Fruit fly (Drosophila melanogaster) whole organism, embryonic: ENCODE data around the gene TH1.

Experiments
- ATbp ChIP-seq: fragments of 200-800 bp; sonication (Bioruptor generic); optimal IDR thresholded peaks from 2 replicates; lab custom pipeline; 2017; ENCODE audit warnings: missing biosample characterization, mild to moderate bottlenecking, missing genetic modification characterization, missing genetic modification reagents
- Bteb2 ChIP-seq: fragments of 200-800 bp; sonication (Bioruptor generic); optimal IDR thresholded peaks from 2 replicates; lab custom pipeline; 2016; ENCODE audit warnings: missing biosample characterization, missing genetic modification characterization
- CG1024 ChIP-seq: fragments of 200-800 bp; sonication (Bioruptor generic); IDR thresholded peaks from 2 replicates; pipeline ENCODE4 v1.3.6; 2022; ENCODE audit warnings: missing biosample characterization, missing genetic modification characterization
- CG10274 ChIP-seq: fragments of 200-800 bp; sonication (Bioruptor generic); optimal IDR thresholded peaks from 3 replicates; lab custom pipeline; 2017; ENCODE audit warnings: missing biosample characterization, mild to moderate bottlenecking, missing genetic modification characterization
- CG11093 ChIP-seq: fragments of 200-800 bp; sonication (Bioruptor generic); IDR thresholded peaks from 3 replicates; pipeline ENCODE4 v1.3.6; 2022; ENCODE audit warnings: missing biosample characterization, missing genetic modification characterization
- CG11560 ChIP-seq: fragments of 200-800 bp; sonication (Bioruptor generic); IDR thresholded peaks from 3 replicates; pipeline ENCODE4 v1.3.6; 2022; ENCODE audit warnings: missing biosample characterization, missing genetic modification characterization
- CG11723 ChIP-seq: fragments of 200-800 bp; sonication (Bioruptor generic); optimal IDR thresholded peaks from 2 replicates; lab custom pipeline; 2017; ENCODE audit warnings: missing biosample characterization, mild to moderate bottlenecking, missing genetic modification characterization
- CG12219 ChIP-seq: fragments of 200-800 bp; sonication (Bioruptor generic); optimal IDR thresholded peaks from 3 replicates; lab custom pipeline; 2018; ENCODE audit warnings: missing biosample characterization, mild to moderate bottlenecking, missing genetic modification characterization
- CG15514 ChIP-seq: fragments of 200-800 bp; sonication (Bioruptor generic); optimal IDR thresholded peaks from 3 replicates; lab custom pipeline; 2017; ENCODE audit warnings: missing biosample characterization, missing genetic modification characterization, mild to moderate bottlenecking, moderate library complexity, missing genetic modification reagents
- CG17186 ChIP-seq: fragments of 200-800 bp; sonication (Bioruptor generic); optimal IDR thresholded peaks from 3 replicates; lab custom pipeline; 2017; ENCODE audit warnings: missing biosample characterization, missing genetic modification reagents, missing genetic modification characterization
- CG30403 ChIP-seq: fragments of 200-800 bp; sonication (Bioruptor generic); optimal IDR thresholded peaks from 3 replicates; lab custom pipeline; 2016; ENCODE audit warnings: missing biosample characterization, missing genetic modification characterization
- CG30431 ChIP-seq: fragments of 200-800 bp; sonication (Bioruptor generic); optimal IDR thresholded peaks from 2 replicates; lab custom pipeline; 2017; ENCODE audit warnings: missing biosample characterization, missing genetic modification characterization
- CG32532 ChIP-seq: fragments of 200-800 bp; sonication (Bioruptor generic); IDR thresholded peaks from 2 replicates; pipeline ENCODE4 v1.3.6; 2022; ENCODE audit warnings: missing biosample characterization, missing genetic modification characterization
- CG32767 ChIP-seq: fragments of 200-800 bp; sonication (Bioruptor generic); IDR thresholded peaks from 2 replicates; pipeline ENCODE4 v1.3.6; 2022; ENCODE audit warnings: missing biosample characterization, missing genetic modification characterization
- CG33213 ChIP-seq: fragments of 200-800 bp; sonication (Bioruptor generic); optimal IDR thresholded peaks from 3 replicates; lab custom pipeline; 2016; ENCODE audit warnings: missing biosample characterization, missing genetic modification characterization
- CG4328 ChIP-seq: fragments of 200-800 bp; sonication (Bioruptor generic); optimal IDR thresholded peaks from 3 replicates; lab custom pipeline; 2017; ENCODE audit warnings: missing biosample characterization, missing genetic modification reagents, missing genetic modification characterization
- CG6813 ChIP-seq: fragments of 200-800 bp; sonication (Bioruptor generic); optimal IDR thresholded peaks from 2 replicates; lab custom pipeline; 2017; ENCODE audit warnings: missing biosample characterization, missing genetic modification characterization, mild to moderate bottlenecking, moderate library complexity, missing genetic modification reagents
- CG7963 ChIP-seq: fragments of 200-800 bp; sonication (Bioruptor generic); IDR thresholded peaks from 3 replicates; pipeline ENCODE4 v1.3.6; 2022; ENCODE audit warnings: missing biosample characterization, missing genetic modification characterization; ENCODE audit not compliant: partially characterized antibody
- CG9215 ChIP-seq: fragments of 200-800 bp; sonication (Bioruptor generic); IDR thresholded peaks from 2 replicates; pipeline ENCODE4 v1.3.6; 2022; ENCODE audit warnings: missing biosample characterization, missing genetic modification characterization
- CHES-1-like ChIP-seq: fragments of 200-800 bp; sonication (Bioruptor generic); optimal IDR thresholded peaks from 2 replicates; lab custom pipeline; 2016; ENCODE audit warnings: missing biosample characterization, missing genetic modification characterization
- D ChIP-seq, 2 experiments: fragments of 200-800 bp in 1 of 2; fragments of >200 bp in 1 of 2; sonication (Bioruptor generic) in 1 of 2; optimal IDR thresholded peaks; 2 replicates in 1 of 2; 3 replicates in 1 of 2; lab custom pipeline; 2017; ENCODE audit warnings: mild to moderate bottlenecking in 1 of 2, missing biosample characterization in 1 of 2, missing genetic modification characterization in 1 of 2, missing genetic modification reagents in 1 of 2
- Deaf1 ChIP-seq: fragments of 200-800 bp; optimal IDR thresholded peaks from 3 replicates; lab custom pipeline; 2019; ENCODE audit warnings: missing biosample characterization, mild to moderate bottlenecking, missing genetic modification characterization, moderate library complexity
- E2f2 ChIP-seq: fragments of 200-800 bp; sonication (Bioruptor generic); IDR thresholded peaks from 2 replicates; pipeline ENCODE4 v1.3.6; 2022; ENCODE audit warnings: missing biosample characterization, missing genetic modification characterization
- NFAT ChIP-seq: fragments of 200-800 bp; sonication (Bioruptor generic); IDR thresholded peaks from 2 replicates; pipeline ENCODE4 v1.3.6; 2022; ENCODE audit warnings: missing biosample characterization, missing genetic modification characterization
- Usf ChIP-seq: fragments of 200-800 bp; sonication (Bioruptor generic); optimal IDR thresholded peaks from 2 replicates; lab custom pipeline; 2017; ENCODE audit warnings: missing genotype, missing biosample characterization, missing genetic modification characterization
- Xrp1 ChIP-seq: fragments of 200-800 bp; sonication (Bioruptor generic); IDR thresholded peaks from 2 replicates; pipeline ENCODE4 v1.3.6; 2022; ENCODE audit warnings: missing biosample characterization, missing genetic modification characterization
- ac ChIP-seq: fragments of 200-800 bp; sonication (Bioruptor generic); optimal IDR thresholded peaks from 3 replicates; lab custom pipeline; 2017; ENCODE audit warnings: missing biosample characterization, mild to moderate bottlenecking, missing genetic modification characterization
- cas ChIP-seq: fragments of 200-800 bp; sonication (Bioruptor generic); IDR thresholded peaks from 2 replicates; pipeline ENCODE4 v1.3.6; 2022; ENCODE audit warnings: missing biosample characterization, missing genetic modification characterization
- crp ChIP-seq, 2 experiments: fragments of 200-800 bp; sonication (Bioruptor generic); optimal IDR thresholded peaks; 2 replicates in 1 of 2; 3 replicates in 1 of 2; lab custom pipeline; 2017; ENCODE audit warnings: missing biosample characterization in 2 of 2, missing genetic modification characterization in 2 of 2, mild to moderate bottlenecking in 1 of 2, moderate library complexity in 1 of 2
- da ChIP-seq: fragments of 200-800 bp; sonication (Bioruptor generic); optimal IDR thresholded peaks from 2 replicates; lab custom pipeline; 2016; ENCODE audit warnings: missing biosample characterization, missing genetic modification characterization
- gsb ChIP-seq: fragments of 200-800 bp; sonication (Bioruptor generic); IDR thresholded peaks from 2 replicates; pipeline ENCODE4 v1.3.6; 2022; ENCODE audit warnings: missing biosample characterization, missing genetic modification characterization
- gt ChIP-seq: fragments of 200-800 bp; sonication (Bioruptor generic); IDR thresholded peaks from 2 replicates; pipeline ENCODE4 v1.3.6; 2022; ENCODE audit warnings: missing biosample characterization, missing genetic modification characterization
- jigr1 ChIP-seq: fragments of 200-800 bp; sonication (Bioruptor generic); IDR thresholded peaks from 3 replicates; pipeline ENCODE4 v1.3.6; 2022; ENCODE audit warnings: missing biosample characterization, missing genetic modification characterization
- jumu ChIP-seq: fragments of 200-800 bp; sonication (Bioruptor generic); optimal IDR thresholded peaks from 3 replicates; lab custom pipeline; 2016; ENCODE audit warnings: missing biosample characterization, missing genetic modification characterization
- lola ChIP-seq, 3 experiments: fragments of >200 bp in 2 of 3; fragments of 200-800 bp in 1 of 3; sonication (Bioruptor generic) in 1 of 3; optimal IDR thresholded peaks; 2 replicates each; lab custom pipeline; 2017 to 2019; ENCODE audit warnings: missing biosample characterization in 3 of 3, missing genetic modification characterization in 3 of 3, mild to moderate bottlenecking in 1 of 3, moderate library complexity in 1 of 3
- maf-S ChIP-seq: fragments of 200-800 bp; sonication (Bioruptor generic); optimal IDR thresholded peaks from 2 replicates; lab custom pipeline; 2016; ENCODE audit warnings: missing biosample characterization, missing genetic modification characterization
- nerfin-2 ChIP-seq: fragments of 200-800 bp; sonication (Bioruptor generic); IDR thresholded peaks from 2 replicates; pipeline ENCODE4 v1.3.6; 2022; ENCODE audit warnings: missing biosample characterization, missing genetic modification characterization; ENCODE audit not compliant: partially characterized antibody
- otp ChIP-seq: fragments of 200-800 bp; sonication (Bioruptor generic); IDR thresholded peaks from 3 replicates; pipeline ENCODE4, ENCODE4 v1.3.6; 2022; ENCODE audit warnings: missing biosample characterization, missing genetic modification characterization
- pan ChIP-seq, 4 experiments: fragments of >200 bp in 3 of 4; fragments of 200-800 bp in 1 of 4; sonication (Bioruptor generic) in 1 of 4; optimal IDR thresholded peaks in 3 of 4; IDR thresholded peaks in 1 of 4; 2 replicates each; pipeline versions ENCODE4 v1.3.6 to Lab custom; 2017 to 2022; ENCODE audit warnings: missing biosample characterization in 2 of 4, missing genetic modification characterization in 2 of 4, mixed read lengths in 1 of 4
- peb ChIP-seq: fragments of 200-800 bp; sonication (Bioruptor generic); IDR thresholded peaks from 2 replicates; pipeline ENCODE4 v1.3.6; 2022; ENCODE audit warnings: missing biosample characterization, missing genetic modification characterization
- row ChIP-seq: fragments of 200-800 bp; sonication (Bioruptor generic); IDR thresholded peaks from 3 replicates; pipeline ENCODE4 v1.3.6; 2022; ENCODE audit warnings: missing biosample characterization, missing genetic modification characterization
- schlank ChIP-seq: fragments of 200-800 bp; sonication (Bioruptor generic); optimal IDR thresholded peaks from 2 replicates; lab custom pipeline; 2018; ENCODE audit warnings: missing biosample characterization, mild to moderate bottlenecking, missing genetic modification characterization
- so ChIP-seq: fragments of 200-800 bp; sonication (Bioruptor generic); IDR thresholded peaks from 3 replicates; pipeline ENCODE4 v1.3.6; 2022; ENCODE audit warnings: missing biosample characterization, missing genetic modification characterization
- tgo ChIP-seq: fragments of 200-800 bp; sonication (Bioruptor generic); IDR thresholded peaks from 3 replicates; pipeline ENCODE4 v1.3.6; 2022; ENCODE audit warnings: missing biosample characterization, missing genetic modification characterization
- toy ChIP-seq: fragments of 200-800 bp; sonication (Bioruptor generic); IDR thresholded peaks from 2 replicates; pipeline ENCODE4 v1.3.6; 2022; ENCODE audit warnings: missing biosample characterization, missing genetic modification characterization
- trem ChIP-seq: fragments of 200-800 bp; optimal IDR thresholded peaks from 3 replicates; lab custom pipeline; 2019; ENCODE audit warnings: missing biosample characterization, mild to moderate bottlenecking, missing genetic modification characterization, moderate library complexity
- ttk ChIP-seq: fragments of 200-800 bp; sonication (Bioruptor generic); IDR thresholded peaks from 2 replicates; pipeline ENCODE4 v2.1.2; 2022; ENCODE audit warnings: missing biosample characterization, missing genetic modification characterization
- usp ChIP-seq: fragments of >200 bp; optimal IDR thresholded peaks from 2 replicates; lab custom pipeline; 2017; ENCODE audit warnings: missing biosample characterization, missing genetic modification characterization
- zfh2 ChIP-seq: fragments of 200-800 bp; sonication (Bioruptor generic); optimal IDR thresholded peaks from 2 replicates; lab custom pipeline; 2016; ENCODE audit warnings: missing biosample characterization, missing genetic modification characterization

The TH1 gene

DNA sequence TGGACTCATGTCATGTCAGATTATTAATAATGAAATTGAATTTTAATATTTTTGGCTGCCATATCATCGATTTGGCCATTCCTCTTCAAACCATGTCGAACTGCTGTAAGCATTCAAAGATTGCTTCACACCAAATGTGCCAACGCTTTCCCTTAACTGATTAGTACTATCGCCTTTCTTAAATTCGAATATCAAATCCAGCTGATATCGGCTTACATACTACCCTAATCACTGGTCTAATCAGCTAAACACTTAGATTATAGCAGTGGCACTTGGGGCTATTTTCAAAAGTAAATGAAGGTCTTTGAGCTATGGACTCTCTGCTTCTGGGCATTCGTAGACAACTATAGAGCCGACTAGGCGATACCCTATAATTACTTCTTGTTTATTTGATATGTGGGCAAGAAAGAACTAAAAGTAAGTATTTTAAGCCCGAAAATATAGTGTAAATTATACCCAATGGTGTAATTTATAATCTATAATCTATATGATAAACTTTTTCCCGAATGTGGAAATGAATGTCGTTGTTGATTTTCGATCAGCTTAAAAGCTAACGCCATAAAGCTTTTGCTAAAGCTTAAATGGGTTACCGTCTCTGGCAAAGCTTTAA lies 12.7 kb upstream of the TH1 start (continued):
- TF ChIP-seq ac (GFP tag; lab: Kevin White, UChicago) (no peak), jumu (GFP tag; lab: Kevin White, UChicago) (peak; percentile 39), nerfin-2 (GFP tag; lab: Robert Waterston, UW) (no peak), Xrp1 (peak; percentile 74; the same call in 1 of the 2 replicates), CG11560 (tag; lab: Robert Waterston, UW) (no peak), toy (GFP tag; lab: Robert Waterston, UW) (0 out of 2 replicates have a peak, but pooled peaks have one; percentile 36), pan (optimal IDR thresholded peaks at IDR 0.05; lab: Kevin White, UChicago) (no peak), pan (GFP tag; optimal IDR thresholded peaks at IDR 0.05 in 1 of 2, IDR thresholded peaks at IDR 0.05 in 1 of 2) (peak in 1 of 2 experiments; percentile 84), CG33213 (no peak), CG4328 (GFP tag; lab: Kevin White, UChicago) (peak; percentile 9), CG11723 (GFP tag; lab: Kevin White, UChicago) (peak; percentile 6), otp (GFP tag; lab: Robert Waterston, UW) (peak; percentile 67; the same call in 2 of the 3 replicates), E2f2 (GFP tag; lab: Robert Waterston, UW) (peak; percentile 56), CG7963 (GFP tag; lab: Robert Waterston, UW) (no peak), schlank (tag; lab: Kevin White, UChicago) (peak; percentile 48), CG12219 (GFP tag; lab: Kevin White, UChicago) (peak; percentile 77), peb (GFP tag; lab: Robert Waterston, UW) (peak; percentile 65), CG9215 (GFP tag; lab: Robert Waterston, UW) (peak; percentile 27; the same call in 1 of the 2 replicates), da (GFP tag; lab: Kevin White, UChicago) (no peak), lola (GFP tag; optimal IDR thresholded peaks at IDR 0.05; lab: Kevin White, UChicago) (no peak), row (peak; percentile 92), Bteb2 (GFP tag; lab: Kevin White, UChicago) (peak; percentile 66), gt (GFP tag; lab: Robert Waterston, UW) (no peak), jigr1 (GFP tag; lab: Robert Waterston, UW) (no peak), gsb (GFP tag; lab: Robert Waterston, UW) (peak; percentile 69), ATbp (GFP tag; lab: Kevin White, UChicago) (peak; percentile 75), CG11093 (GFP tag; lab: Robert Waterston, UW) (0 out of 3 replicates have a peak, but pooled peaks have one; percentile 22), trem (peak; percentile 22), usp (no peak), tgo (GFP tag; lab: Robert Waterston, UW) (peak; percentile 84), so (GFP tag; lab: Robert Waterston, UW) (peak; percentile 85), ttk (GFP tag; lab: Robert Waterston, UW) (peak; percentile 68), CG17186 (GFP tag; lab: Kevin White, UChicago) (no peak), CG1024 (GFP tag; lab: Robert Waterston, UW) (peak; percentile 34; the same call in 1 of the 2 replicates), CG32532 (GFP tag; lab: Robert Waterston, UW) (peak; percentile 87), CG30431 (GFP tag; lab: Kevin White, UChicago) (no peak), crp (GFP tag; optimal IDR thresholded peaks at IDR 0.05; lab: Kevin White, UChicago) (peak in 1 of 2 experiments; percentile 23), NFAT (GFP tag; lab: Robert Waterston, UW) (peak; percentile 52), D (optimal IDR thresholded peaks at IDR 0.05; lab: Kevin White, UChicago) (no peak), D (GFP tag; optimal IDR thresholded peaks at IDR 0.05; lab: Kevin White, UChicago) (peak; percentile 38), cas (GFP tag; lab: Robert Waterston, UW) (no peak), zfh2 (peak; percentile 55), CG6813 (GFP tag; lab: Kevin White, UChicago) (peak; percentile 67), Deaf1 (tag; lab: Kevin White, UChicago) (peak; percentile 58), Usf (GFP tag; lab: Kevin White, UChicago) (peak; percentile 23), CHES-1-like (GFP tag; lab: Kevin White, UChicago) (peak; percentile 18), maf-S (GFP tag; lab: Kevin White, UChicago) (peak; percentile 45), CG32767 (GFP tag; lab: Robert Waterston, UW) (peak; percentile 76), CG10274 (GFP tag; lab: Kevin White, UChicago) (peak; percentile 21), CG15514 (GFP tag; lab: Kevin White, UChicago) (peak; percentile 79), CG30403 (GFP tag; lab: Kevin White, UChicago) (peak; percentile 78)
